Fruit fly (Drosophila melanogaster) whole organism, pupa: ENCODE results near the gene CG32537.
A peak's percentile ranks its signal among the peaks of the same experiment; 100 is the strongest.

Experiments
- CG13204 ChIP-seq: fragments of 200-800 bp; sonication (Bioruptor generic); optimal IDR thresholded peaks from 2 replicates; lab custom pipeline; 2018; ENCODE audit warnings: missing biosample characterization, mild to moderate bottlenecking, missing genetic modification characterization, moderate library complexity
- CG15710 ChIP-seq: fragments of 200-800 bp; sonication (Bioruptor generic); optimal IDR thresholded peaks from 2 replicates; lab custom pipeline; 2018; ENCODE audit warnings: missing biosample characterization, mild to moderate bottlenecking, missing genetic modification characterization, moderate library complexity
- CG17806 ChIP-seq: fragments of 200-800 bp; sonication (Bioruptor generic); optimal IDR thresholded peaks from 2 replicates; lab custom pipeline; 2018; ENCODE audit warnings: missing biosample characterization, mild to moderate bottlenecking, missing genetic modification characterization, moderate library complexity
- CG32121 ChIP-seq: fragments of 200-800 bp; sonication (Bioruptor generic); IDR thresholded peaks from 2 replicates; pipeline ENCODE4 v1.3.6; 2022; ENCODE audit warnings: missing biosample characterization, missing genetic modification characterization
- CG34367 ChIP-seq: fragments of 200-800 bp; sonication (Bioruptor generic); optimal IDR thresholded peaks from 2 replicates; lab custom pipeline; 2018; ENCODE audit warnings: missing biosample characterization, mild to moderate bottlenecking, missing genetic modification characterization
- CG4496 ChIP-seq: fragments of 200-800 bp; sonication (Bioruptor generic); IDR thresholded peaks from 3 replicates; pipeline ENCODE4 v1.3.6; 2022; ENCODE audit warnings: missing biosample characterization, missing genetic modification characterization
- CG8159 ChIP-seq: fragments of 200-800 bp; sonication (Bioruptor generic); optimal IDR thresholded peaks from 3 replicates; lab custom pipeline; 2018; ENCODE audit warnings: missing biosample characterization, mild to moderate bottlenecking, missing genetic modification characterization, moderate library complexity
- CG9948 ChIP-seq: fragments of 200-800 bp; sonication (Bioruptor generic); optimal IDR thresholded peaks from 2 replicates; lab custom pipeline; 2018; ENCODE audit warnings: missing biosample characterization, mild to moderate bottlenecking, missing genetic modification characterization, moderate library complexity
- EcR ChIP-seq: fragments of 200-800 bp; sonication (Bioruptor generic); optimal IDR thresholded peaks from 3 replicates; lab custom pipeline; 2019; ENCODE audit warnings: missing biosample characterization, missing genetic modification characterization, mild to moderate bottlenecking, moderate library complexity, missing genetic modification reagents
- Ets98B ChIP-seq: fragments of 200-800 bp; sonication (Bioruptor generic); IDR thresholded peaks from 2 replicates; pipeline ENCODE4 v1.3.6; 2022; ENCODE audit warnings: missing biosample characterization, missing genetic modification characterization
- Pif1A ChIP-seq: fragments of 200-800 bp; sonication (Bioruptor generic); optimal IDR thresholded peaks from 3 replicates; lab custom pipeline; 2016; ENCODE audit warnings: missing biosample characterization, missing genetic modification characterization
- Snoo ChIP-seq: fragments of 200-800 bp; sonication (Bioruptor generic); optimal IDR thresholded peaks from 3 replicates; lab custom pipeline; 2017; ENCODE audit warnings: missing biosample characterization, mild to moderate bottlenecking, missing genetic modification characterization, inconsistent platforms
- fd96Ca ChIP-seq: fragments of 200-800 bp; sonication (Bioruptor generic); IDR thresholded peaks from 3 replicates; pipeline ENCODE4 v1.3.6; 2022; ENCODE audit warnings: missing biosample characterization, missing genetic modification characterization
- gl ChIP-seq: fragments of 200-800 bp; sonication (Bioruptor generic); optimal IDR thresholded peaks from 2 replicates; lab custom pipeline; 2018; ENCODE audit warnings: missing biosample characterization, mild to moderate bottlenecking, missing genetic modification characterization

DNA sequence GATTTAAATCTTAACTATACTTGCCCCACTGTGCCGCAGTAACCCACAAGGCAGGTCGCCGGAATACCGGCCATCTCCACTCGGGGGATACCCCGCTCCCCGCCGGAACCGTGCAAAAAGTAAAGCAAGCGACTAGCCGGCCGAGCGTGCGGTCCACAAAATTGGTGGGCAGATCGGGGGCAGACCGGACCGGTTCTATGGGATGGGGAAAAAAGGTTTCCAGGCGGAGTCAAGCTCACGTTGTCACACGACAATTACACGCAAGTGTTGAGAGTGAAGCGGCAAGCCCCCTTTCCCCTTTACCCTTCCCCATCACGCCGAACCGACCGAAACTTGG lies 51.1 kb downstream of the CG32537 start:
- TF ChIP-seq CG17806 (tag; lab: Kevin White, UChicago): no peak
- TF ChIP-seq CG13204 (GFP tag; lab: Kevin White, UChicago): peak; percentile 93
- TF ChIP-seq Snoo (tag; lab: Kevin White, UChicago): no peak
- no peak for TF ChIP-seq CG34367 (tag; lab: Kevin White, UChicago)
- no peak for TF ChIP-seq Ets98B
- TF ChIP-seq CG9948 (tag; lab: Kevin White, UChicago): no peak
- TF ChIP-seq gl (tag; lab: Kevin White, UChicago): no peak
- peak; percentile 74 for TF ChIP-seq CG4496 (GFP tag; lab: Robert Waterston, UW)
- TF ChIP-seq EcR (GFP tag; lab: Kevin White, UChicago): peak; percentile 35
- 0 out of 2 replicates have a peak, but pooled peaks have one; percentile 12 for TF ChIP-seq CG32121
- no peak for TF ChIP-seq fd96Ca (GFP tag; lab: Robert Waterston, UW)
- no peak for TF ChIP-seq CG15710 (tag; lab: Kevin White, UChicago)
- TF ChIP-seq Pif1A: no peak
- TF ChIP-seq CG8159 (tag; lab: Kevin White, UChicago): no peak
